Fruit fly (Drosophila melanogaster) whole organism, embryonic: ENCODE data around the gene RhoGAP19D.

Experiments
- CG1529 ChIP-seq: fragments of 200-800 bp; sonication (Bioruptor generic); optimal IDR thresholded peaks from 3 replicates; lab custom pipeline; 2018; ENCODE audit warnings: missing biosample characterization, missing genetic modification characterization
- CG15696 ChIP-seq: fragments of 200-800 bp; sonication (Bioruptor generic); optimal IDR thresholded peaks from 2 replicates; lab custom pipeline; 2019; ENCODE audit warnings: missing biosample characterization, mild to moderate bottlenecking, missing genetic modification characterization, moderate library complexity
- CG34376 ChIP-seq: fragments of 200-800 bp; sonication (Bioruptor generic); optimal IDR thresholded peaks from 2 replicates; lab custom pipeline; 2018; ENCODE audit warnings: missing biosample characterization, mild to moderate bottlenecking, missing genetic modification characterization
- D19A ChIP-seq: fragments of 200-800 bp; optimal IDR thresholded peaks from 3 replicates; lab custom pipeline; 2019; ENCODE audit warnings: missing biosample characterization, mild to moderate bottlenecking, missing genetic modification characterization, moderate library complexity
- D19B ChIP-seq: fragments of 200-800 bp; sonication (Bioruptor generic); optimal IDR thresholded peaks from 2 replicates; lab custom pipeline; 2017; ENCODE audit warnings: missing biosample characterization, mild to moderate bottlenecking, missing genetic modification characterization
- Dll ChIP-seq: fragments of 200-800 bp; sonication (Bioruptor generic); IDR thresholded peaks from 4 replicates; pipeline ENCODE4 v1.3.6; 2022; ENCODE audit warnings: missing biosample characterization, missing genetic modification characterization; ENCODE audit not compliant: partially characterized antibody
- Doc2 ChIP-seq: fragments of 200-800 bp; sonication (Bioruptor generic); IDR thresholded peaks from 2 replicates; pipeline ENCODE4 v1.3.6; 2022; ENCODE audit warnings: missing biosample characterization, missing genetic modification characterization
- Doc3 ChIP-seq: fragments of 200-800 bp; sonication (Bioruptor generic); IDR thresholded peaks from 3 replicates; pipeline ENCODE4 v1.3.6; 2022; ENCODE audit warnings: missing biosample characterization, missing genetic modification characterization; ENCODE audit not compliant: partially characterized antibody
- Drgx ChIP-seq: fragments of 200-800 bp; sonication (Bioruptor generic); IDR thresholded peaks from 2 replicates; pipeline ENCODE4 v1.3.6; 2022; ENCODE audit warnings: missing biosample characterization, missing genetic modification characterization
- Ets65A ChIP-seq: fragments of 200-800 bp; sonication (Bioruptor generic); peaks from one replicate; lab custom pipeline; 2016; ENCODE audit warnings: missing biosample characterization, missing genetic modification characterization
- Meics ChIP-seq: fragments of 200-800 bp; sonication (Bioruptor generic); optimal IDR thresholded peaks from 2 replicates; lab custom pipeline; 2017; ENCODE audit warnings: missing biosample characterization, mild to moderate bottlenecking, missing genetic modification characterization
- Pdp1 ChIP-seq, 2 experiments: fragments of 200-800 bp; sonication (Bioruptor generic); optimal IDR thresholded peaks; 3 replicates each; lab custom pipeline; 2016; ENCODE audit warnings: missing biosample characterization in 2 of 2, missing genetic modification characterization in 2 of 2, mild to moderate bottlenecking in 1 of 2, moderate library complexity in 1 of 2
- caup ChIP-seq: fragments of 200-800 bp; sonication (Bioruptor generic); optimal IDR thresholded peaks from 3 replicates; lab custom pipeline; 2017; ENCODE audit warnings: missing biosample characterization, mild to moderate bottlenecking, missing genetic modification characterization, moderate library complexity; ENCODE audit not compliant: severe bottlenecking
- disco-r ChIP-seq: fragments of 200-800 bp; sonication (Bioruptor generic); optimal IDR thresholded peaks from 2 replicates; lab custom pipeline; 2016; ENCODE audit warnings: missing biosample characterization, missing genetic modification characterization
- exex ChIP-seq: fragments of 200-800 bp; sonication (Bioruptor generic); optimal IDR thresholded peaks from 4 replicates; lab custom pipeline; 2018; ENCODE audit warnings: missing biosample characterization, mild to moderate bottlenecking, missing genetic modification characterization, moderate library complexity
- fd64A ChIP-seq: fragments of 200-800 bp; sonication (Bioruptor generic); optimal IDR thresholded peaks from 3 replicates; lab custom pipeline; 2018; ENCODE audit warnings: missing biosample characterization, mild to moderate bottlenecking, missing genetic modification characterization
- gem ChIP-seq: fragments of 200-800 bp; sonication (Bioruptor generic); optimal IDR thresholded peaks from 2 replicates; lab custom pipeline; 2019; ENCODE audit warnings: missing biosample characterization, mild to moderate bottlenecking, missing genetic modification characterization, moderate library complexity
- grn ChIP-seq: fragments of 200-800 bp; sonication (Bioruptor generic); optimal IDR thresholded peaks from 3 replicates; lab custom pipeline; 2017; ENCODE audit warnings: missing biosample characterization, missing genetic modification characterization
- hth ChIP-seq: fragments of >200 bp; optimal IDR thresholded peaks from 2 replicates; lab custom pipeline; 2017; ENCODE audit warnings: inconsistent platforms
- lab ChIP-seq: fragments of 200-800 bp; sonication (Bioruptor generic); optimal IDR thresholded peaks from 3 replicates; lab custom pipeline; 2017; ENCODE audit warnings: missing biosample characterization, missing genetic modification characterization, mild to moderate bottlenecking, moderate library complexity, missing genetic modification reagents
- mirr ChIP-seq: fragments of 200-800 bp; sonication (Bioruptor generic); optimal IDR thresholded peaks from 3 replicates; lab custom pipeline; 2018; ENCODE audit warnings: missing biosample characterization, mild to moderate bottlenecking, missing genetic modification characterization
- odd ChIP-seq: fragments of 200-800 bp; sonication (Bioruptor generic); optimal IDR thresholded peaks from 2 replicates; lab custom pipeline; 2017; ENCODE audit warnings: missing biosample characterization, mild to moderate bottlenecking, missing genetic modification characterization
- pan ChIP-seq, 4 experiments: fragments of >200 bp in 3 of 4; fragments of 200-800 bp in 1 of 4; sonication (Bioruptor generic) in 1 of 4; optimal IDR thresholded peaks in 3 of 4; IDR thresholded peaks in 1 of 4; 2 replicates each; pipeline versions ENCODE4 v1.3.6 to Lab custom; 2017 to 2022; ENCODE audit warnings: missing biosample characterization in 2 of 4, missing genetic modification characterization in 2 of 4, mixed read lengths in 1 of 4
- pum ChIP-seq: fragments of 200-800 bp; sonication (Bioruptor generic); optimal IDR thresholded peaks from 2 replicates; lab custom pipeline; 2016; ENCODE audit warnings: missing biosample characterization, missing genetic modification characterization
- sens ChIP-seq: fragments of 200-800 bp; sonication (Bioruptor generic); peaks from one replicate; lab custom pipeline; 2016; ENCODE audit warnings: missing biosample characterization, missing genetic modification characterization
- seq ChIP-seq: fragments of 200-800 bp; sonication (Bioruptor generic); IDR thresholded peaks from 2 replicates; pipeline ENCODE4 v1.3.6; 2022; ENCODE audit warnings: missing biosample characterization, missing genetic modification characterization
- sug ChIP-seq: fragments of 200-800 bp; optimal IDR thresholded peaks from 2 replicates; lab custom pipeline; 2019; ENCODE audit warnings: missing biosample characterization, mild to moderate bottlenecking, missing genetic modification characterization, moderate library complexity
- tap ChIP-seq: fragments of 200-800 bp; optimal IDR thresholded peaks from 3 replicates; lab custom pipeline; 2019; ENCODE audit warnings: missing biosample characterization, mild to moderate bottlenecking, missing genetic modification characterization, moderate library complexity
- usp ChIP-seq: fragments of >200 bp; optimal IDR thresholded peaks from 2 replicates; lab custom pipeline; 2017; ENCODE audit warnings: missing biosample characterization, missing genetic modification characterization

RhoGAP19D gene

dm6 chrX:20495767-20496656 lies 14.5 kb downstream of the RhoGAP19D start (continued):
- TF ChIP-seq seq (GFP tag; lab: Robert Waterston, UW) (no peak), CG1529 (GFP tag; lab: Kevin White, UChicago) (peak; percentile 43), hth (lab: Kevin White, UChicago) (no peak), usp (GFP tag; lab: Kevin White, UChicago) (no peak), odd (peak; percentile 44), disco-r (GFP tag; lab: Kevin White, UChicago) (no peak)

DNA sequence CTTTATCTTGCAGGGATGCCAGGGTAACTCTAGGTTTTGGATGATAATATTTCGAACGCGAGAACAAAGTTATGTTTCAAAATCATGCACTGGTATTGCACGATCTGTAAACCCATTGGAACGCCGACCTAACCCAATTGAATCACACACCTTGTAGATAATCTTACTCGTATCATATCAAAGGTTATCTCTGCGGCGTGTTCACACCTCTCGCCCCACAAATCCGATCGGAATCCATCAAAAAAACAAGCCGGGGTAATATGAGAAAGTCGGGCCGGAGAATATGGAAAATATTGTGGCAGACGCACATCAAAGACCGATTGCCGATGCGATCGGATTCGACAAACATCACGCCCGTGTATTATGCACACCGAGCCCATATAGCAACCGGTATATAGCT lies 15.4 kb downstream of the RhoGAP19D start:
- TF ChIP-seq fd64A (GFP tag; lab: Kevin White, UChicago) (no peak), Ets65A (peak; percentile 42), pum (no peak), pan (optimal IDR thresholded peaks at IDR 0.05; lab: Kevin White, UChicago) (no peak), pan (GFP tag; optimal IDR thresholded peaks at IDR 0.05 in 1 of 2, IDR thresholded peaks at IDR 0.05 in 1 of 2) (peak in 1 of 2 experiments; percentile 24), grn (GFP tag; lab: Kevin White, UChicago) (peak; percentile 59)

- peak in 1 of 2 experiments; percentile 13 for TF ChIP-seq Pdp1 (GFP tag; optimal IDR thresholded peaks at IDR 0.05; lab: Kevin White, UChicago)
- peak; percentile 54 for TF ChIP-seq sug (tag; lab: Kevin White, UChicago)
- TF ChIP-seq grn (GFP tag; lab: Kevin White, UChicago): peak; percentile 79
- TF ChIP-seq Doc2 (GFP tag; lab: Robert Waterston, UW): no peak
- no peak for TF ChIP-seq D19B (GFP tag; lab: Kevin White, UChicago)
- peak; percentile 5 for TF ChIP-seq CG34376 (GFP tag; lab: Kevin White, UChicago)
- TF ChIP-seq Doc3: no peak
- TF ChIP-seq lab (GFP tag; lab: Kevin White, UChicago): peak; percentile 13
- peak; percentile 59 for TF ChIP-seq mirr (GFP tag; lab: Kevin White, UChicago)
- peak; percentile 79 for TF ChIP-seq exex
- peak; percentile 23 for TF ChIP-seq caup (GFP tag; lab: Kevin White, UChicago)
Observed at dm6 chrX:20492672-20493071, 17.8 kb downstream of the RhoGAP19D start.

dm6 chrX:20490883-20491282 lies 19.6 kb downstream of the RhoGAP19D start:
- TF ChIP-seq Drgx (GFP tag; lab: Robert Waterston, UW) (peak; percentile 50; the same call in 1 of the 2 replicates), sens (GFP tag; lab: Kevin White, UChicago) (peak; percentile 27), Dll (GFP tag; lab: Robert Waterston, UW) (0 out of 4 replicates have a peak, but pooled peaks have one; percentile 24), CG15696 (tag; lab: Kevin White, UChicago) (no peak)

- TF ChIP-seq D19A (tag; lab: Kevin White, UChicago) (peak; percentile 51), Meics (peak; percentile 27), gem (tag; lab: Kevin White, UChicago) (peak; percentile 35), fd64A (GFP tag; lab: Kevin White, UChicago) (no peak), sens (GFP tag; lab: Kevin White, UChicago) (peak; percentile 60), tap (tag; lab: Kevin White, UChicago) (no peak)
Observed at dm6 chrX:20489995-20490393, 20.5 kb downstream of the RhoGAP19D start.
